Fruit fly (Drosophila melanogaster) S2 (cell line): Measurements from ENCODE around the gene Cep97.

ENCODE experiments used
- CG8478 ChIP-seq: fragments of >200 bp; optimal IDR thresholded peaks from 2 replicates; lab custom pipeline; 2018
- CTCF ChIP-seq, 2 experiments: fragments of >200 bp; optimal IDR thresholded peaks; 2 replicates each; lab custom pipeline; 2018

- TF ChIP-seq CG8478 (lab: Kevin White, UChicago) (no peak), CTCF (optimal IDR thresholded peaks at IDR 0.05; lab: Kevin White, UChicago) (no peak)
These were observed 13.7 kb downstream of the Cep97 start for dm6 chr2L:3881164-3881563.
